Fruit fly (Drosophila melanogaster) whole organism, pupa: Measurements from ENCODE around the gene Xport-B.

Experiments
- CG12605 ChIP-seq: fragments of 200-800 bp; sonication (Bioruptor generic); IDR thresholded peaks from 2 replicates; pipeline ENCODE4 v1.3.6; 2022; ENCODE audit warnings: missing biosample characterization, missing genetic modification characterization
- CG15710 ChIP-seq: fragments of 200-800 bp; sonication (Bioruptor generic); optimal IDR thresholded peaks from 2 replicates; lab custom pipeline; 2018; ENCODE audit warnings: missing biosample characterization, mild to moderate bottlenecking, missing genetic modification characterization, moderate library complexity
- CG32121 ChIP-seq: fragments of 200-800 bp; sonication (Bioruptor generic); IDR thresholded peaks from 2 replicates; pipeline ENCODE4 v1.3.6; 2022; ENCODE audit warnings: missing biosample characterization, missing genetic modification characterization
- CG34367 ChIP-seq: fragments of 200-800 bp; sonication (Bioruptor generic); optimal IDR thresholded peaks from 2 replicates; lab custom pipeline; 2018; ENCODE audit warnings: missing biosample characterization, mild to moderate bottlenecking, missing genetic modification characterization
- CG4496 ChIP-seq: fragments of 200-800 bp; sonication (Bioruptor generic); IDR thresholded peaks from 3 replicates; pipeline ENCODE4 v1.3.6; 2022; ENCODE audit warnings: missing biosample characterization, missing genetic modification characterization
- CG8159 ChIP-seq: fragments of 200-800 bp; sonication (Bioruptor generic); optimal IDR thresholded peaks from 3 replicates; lab custom pipeline; 2018; ENCODE audit warnings: missing biosample characterization, mild to moderate bottlenecking, missing genetic modification characterization, moderate library complexity
- CG9948 ChIP-seq: fragments of 200-800 bp; sonication (Bioruptor generic); optimal IDR thresholded peaks from 2 replicates; lab custom pipeline; 2018; ENCODE audit warnings: missing biosample characterization, mild to moderate bottlenecking, missing genetic modification characterization, moderate library complexity
- D1 ChIP-seq: fragments of 200-800 bp; sonication (Bioruptor generic); optimal IDR thresholded peaks from 2 replicates; lab custom pipeline; 2018; ENCODE audit warnings: missing biosample characterization, mild to moderate bottlenecking, missing genetic modification characterization, moderate library complexity
- EcR ChIP-seq: fragments of 200-800 bp; sonication (Bioruptor generic); optimal IDR thresholded peaks from 3 replicates; lab custom pipeline; 2019; ENCODE audit warnings: missing biosample characterization, missing genetic modification characterization, mild to moderate bottlenecking, moderate library complexity, missing genetic modification reagents
- Ets98B ChIP-seq: fragments of 200-800 bp; sonication (Bioruptor generic); IDR thresholded peaks from 2 replicates; pipeline ENCODE4 v1.3.6; 2022; ENCODE audit warnings: missing biosample characterization, missing genetic modification characterization
- rn ChIP-seq: fragments of 200-800 bp; sonication (Bioruptor generic); IDR thresholded peaks from 2 replicates; pipeline ENCODE4 v1.3.6; 2022; ENCODE audit warnings: missing biosample characterization, missing genetic modification characterization

DNA sequence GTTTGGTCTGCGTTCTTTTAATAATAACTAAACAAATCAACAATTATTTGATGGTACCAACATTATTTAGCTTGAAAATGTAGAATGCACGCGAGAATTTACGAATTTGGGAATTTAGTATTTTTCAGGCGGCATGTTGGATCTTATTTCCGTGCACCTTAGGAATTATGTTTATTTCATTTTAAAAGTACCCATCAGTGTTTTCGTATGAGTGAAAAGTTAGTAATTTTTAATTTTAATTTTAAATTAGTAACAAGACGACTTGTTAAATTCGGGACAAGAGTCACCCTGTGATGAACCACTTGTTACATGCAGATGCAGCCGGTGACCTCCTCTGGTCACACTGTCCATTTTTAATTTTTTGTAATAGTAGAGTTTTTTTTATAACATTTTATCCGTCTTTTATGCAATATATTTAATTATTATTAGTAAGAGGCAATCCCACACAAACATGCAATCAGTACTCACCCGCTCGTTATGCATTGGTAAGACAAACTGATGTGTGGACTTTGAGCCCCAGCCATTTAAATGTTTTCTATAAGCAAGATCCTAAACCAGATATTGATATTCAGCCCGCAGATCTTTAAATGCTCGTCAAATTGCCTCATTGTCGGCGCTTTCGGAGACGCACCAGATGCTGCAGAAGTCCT, 37.7 kb downstream of the Xport-B start, which contains the start of the genes CG17186 and Arc42:
- no peak for TF ChIP-seq EcR (GFP tag; lab: Kevin White, UChicago)
- no peak for TF ChIP-seq D1
- TF ChIP-seq CG32121 (GFP tag; lab: Robert Waterston, UW): 0 out of 2 replicates have a peak, but pooled peaks have one; percentile 16
- peak; percentile 1 for TF ChIP-seq CG15710 (tag; lab: Kevin White, UChicago)
- TF ChIP-seq CG12605: peak; percentile 66
- peak; percentile 34 for TF ChIP-seq CG8159 (tag; lab: Kevin White, UChicago)
- peak; percentile 29 for TF ChIP-seq CG34367
- TF ChIP-seq CG9948: no peak
- peak; percentile 55; the same call in 2 of the 3 replicates for TF ChIP-seq CG4496 (GFP tag; lab: Robert Waterston, UW)
- no peak; the same call in 1 of the 2 replicates for TF ChIP-seq Ets98B (GFP tag; lab: Robert Waterston, UW)
- no peak for TF ChIP-seq rn (GFP tag; lab: Robert Waterston, UW)
